Worm (Caenorhabditis elegans): ENCODE measurements around the gene cpr-9.

Gene cpr-9

ce11 chrV:12048445-12048844 lies 45.6 kb downstream of the cpr-9 start, which contains the start of gene dars-2:
TSS of gene dars-2 (plus strand) at chrV:12048745.
- TF ChIP-seq him-1 (tag; optimal IDR thresholded peaks at IDR 0.05), result no peak
- no peak for TF ChIP-seq dao-5 (tag; optimal IDR thresholded peaks at IDR 0.05)
- no peak for TF ChIP-seq W03F9.2 (tag; optimal IDR thresholded peaks at IDR 0.05)

ce11 chrV:12053598-12053997 lies 50.7 kb downstream of the cpr-9 start, which contains the start of gene F10C2.7:
TSS of gene F10C2.7 (plus strand) at chrV:12053898.
- no peak for TF ChIP-seq dao-5 (tag; optimal IDR thresholded peaks at IDR 0.05)
- no peak for TF ChIP-seq W03F9.2 (tag; optimal IDR thresholded peaks at IDR 0.05)
- no peak for TF ChIP-seq him-1 (tag; optimal IDR thresholded peaks at IDR 0.05)

Measured in whole organism, L4/young adult.